Worm (Caenorhabditis elegans): ENCODE results near the gene AH9.3.
A peak's percentile ranks its signal among the peaks of the same experiment; 100 is the strongest.

Gene AH9.3

ce11 chrX:2266366-2266765, 5.5 kb upstream of the AH9.3 start:
- TF ChIP-seq lin-40 (tag; optimal IDR thresholded peaks at IDR 0.05) = no peak
- TF ChIP-seq dpl-1 (GFP tag; optimal IDR thresholded peaks at IDR 0.05) = no peak
- no peak for TF ChIP-seq F22D6.2 (tag; optimal IDR thresholded peaks at IDR 0.05)
- TF ChIP-seq tbx-9 (tag; optimal IDR thresholded peaks at IDR 0.05; ENCODE audit: borderline replicate concordance) = no peak
- no peak for TF ChIP-seq nhr-90 (tag; optimal IDR thresholded peaks at IDR 0.05)
- TF ChIP-seq let-526 (GFP tag; IDR thresholded peaks at IDR 0.05) = no peak
- TF ChIP-seq F52B5.7 (tag; optimal IDR thresholded peaks at IDR 0.05) = no peak
- TF ChIP-seq hsf-1 (GFP tag; IDR thresholded peaks at IDR 0.05) = no peak

ce11 chrX:2265069-2265468, 4.2 kb upstream of the AH9.3 start:
- TF ChIP-seq D2030.7 (GFP tag; IDR thresholded peaks at IDR 0.05) (no peak), ceh-27 (GFP tag; optimal IDR thresholded peaks at IDR 0.05) (peak; percentile 87)

DNA sequence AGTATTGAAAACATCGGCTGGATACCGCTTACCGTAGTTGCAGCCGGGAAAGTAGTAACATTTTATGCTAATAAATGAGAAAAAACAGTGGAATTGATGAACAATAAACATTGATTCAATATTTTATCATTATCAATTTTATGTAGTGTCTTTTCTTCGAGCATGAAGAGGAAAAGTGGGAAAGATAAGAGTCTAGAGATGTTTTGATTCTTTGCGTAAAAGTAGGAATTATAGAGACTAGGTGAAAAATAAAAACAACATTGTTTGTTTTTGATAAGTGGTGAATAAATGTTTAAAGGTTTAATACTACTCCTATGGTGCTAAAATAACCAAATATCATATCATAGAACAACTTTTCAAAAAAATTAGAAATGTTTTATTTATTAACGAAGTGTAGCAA, 1.5 kb upstream of the AH9.3 start:
- TF ChIP-seq unc-62 (GFP tag; optimal IDR thresholded peaks at IDR 0.05) = no peak
- TF ChIP-seq nhr-80 (tag; optimal IDR thresholded peaks at IDR 0.05) = no peak
- no peak for TF ChIP-seq Y56A3A.18 (GFP tag; IDR thresholded peaks at IDR 0.05)
- no peak for TF ChIP-seq madf-6 (GFP tag; IDR thresholded peaks at IDR 0.05)

DNA sequence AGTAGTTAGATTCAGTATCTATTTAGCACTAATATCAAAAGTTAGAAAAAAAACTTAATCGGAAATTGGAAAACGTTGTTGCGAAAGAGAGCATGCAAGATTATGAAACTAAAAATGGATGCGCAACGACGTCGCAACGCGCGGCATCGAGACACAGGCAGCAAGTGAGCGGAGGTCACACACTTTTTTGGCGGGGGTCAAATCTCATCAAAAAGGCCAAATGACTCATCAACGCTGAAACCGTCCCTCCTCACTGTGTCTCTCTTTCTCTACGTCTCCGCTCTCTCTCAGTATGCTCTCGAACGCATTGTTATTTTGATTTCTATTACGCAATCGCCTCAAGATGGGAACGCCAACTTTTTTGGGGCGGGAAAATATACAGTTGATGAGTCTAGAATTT, 2.5 kb downstream of the AH9.3 start:
- peak; percentile 11 for TF ChIP-seq nhr-80 (tag; optimal IDR thresholded peaks at IDR 0.05)
- TF ChIP-seq cebp-1 (GFP tag; IDR thresholded peaks at IDR 0.05) = peak; percentile 60; the same call in 1 of the 2 replicates
- TF ChIP-seq cebp-1 (tag; optimal IDR thresholded peaks at IDR 0.05) = peak; percentile 96
- TF ChIP-seq efl-1 (GFP tag; optimal IDR thresholded peaks at IDR 0.05) = peak; percentile 57
- TF ChIP-seq ztf-26 (tag; optimal IDR thresholded peaks at IDR 0.05) = no peak

- no peak for TF ChIP-seq nhr-179 (tag; optimal IDR thresholded peaks at IDR 0.05)
- no peak for TF ChIP-seq F49E8.2 (tag; optimal IDR thresholded peaks at IDR 0.05; ENCODE audit: insufficient read depth)
- TF ChIP-seq tbp1 (GFP tag; optimal IDR thresholded peaks at IDR 0.05) = no peak
- TF ChIP-seq attf-6 (GFP tag; IDR thresholded peaks at IDR 0.05) = no peak
- no peak for TF ChIP-seq xnd-1 (tag; optimal IDR thresholded peaks at IDR 0.05)
- TF ChIP-seq Y79H2A.3 (GFP tag; conservative IDR thresholded peaks at IDR 0.05) = no peak
- no peak for TF ChIP-seq ceh-27 (GFP tag; optimal IDR thresholded peaks at IDR 0.05)
- no peak for TF ChIP-seq mcd-1 (GFP tag; IDR thresholded peaks at IDR 0.05)
- TF ChIP-seq ceh-58 (GFP tag; IDR thresholded peaks at IDR 0.05) = no peak
Observed at ce11 chrX:2258001-2258400, 2.9 kb downstream of the AH9.3 start, which contains the start of gene crn-4. Gene crn-4 (minus strand): TSS chrX:2258101.

DNA sequence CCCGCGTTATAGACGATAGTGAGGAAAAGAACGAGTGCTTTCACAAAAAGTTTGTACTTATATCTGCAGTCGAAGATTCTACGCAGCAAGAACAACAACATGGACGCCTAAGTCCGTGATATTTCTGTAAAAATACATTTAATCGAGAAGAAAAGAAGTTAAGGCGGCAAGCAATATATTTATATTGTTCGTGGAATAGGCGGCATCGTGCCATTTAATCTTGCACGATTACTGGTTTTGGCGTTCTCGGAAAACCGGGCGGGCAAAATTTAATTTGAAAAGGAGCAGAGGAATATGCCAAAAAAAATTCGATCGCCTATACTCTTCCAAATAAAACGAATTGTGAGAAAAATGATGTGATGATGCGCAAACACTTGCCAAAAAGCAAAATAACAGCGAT, 14.0 kb downstream of the AH9.3 start, which contains the start of gene AH9.1:
AH9.1 (minus strand) TSS at position 101 of the 400 bp plus-strand sequence.
- no peak for TF ChIP-seq die-1 (tag; optimal IDR thresholded peaks at IDR 0.05)
- no peak for TF ChIP-seq zim-3 (tag; optimal IDR thresholded peaks at IDR 0.05)
- no peak for TF ChIP-seq nhr-80 (tag; optimal IDR thresholded peaks at IDR 0.05)
- no peak for TF ChIP-seq dpl-1 (GFP tag; optimal IDR thresholded peaks at IDR 0.05)
- no peak for TF ChIP-seq bed-1 (GFP tag; IDR thresholded peaks at IDR 0.05)
- TF ChIP-seq attf-5 (GFP tag; optimal IDR thresholded peaks at IDR 0.05) = no peak
- TF ChIP-seq let-607 (tag; optimal IDR thresholded peaks at IDR 0.05) = no peak
- TF ChIP-seq efl-1 (GFP tag; optimal IDR thresholded peaks at IDR 0.05) = no peak
- TF ChIP-seq F57C9.4 (tag; optimal IDR thresholded peaks at IDR 0.05) = no peak
- no peak for TF ChIP-seq madf-8 (GFP tag; conservative IDR thresholded peaks at IDR 0.05)
- TF ChIP-seq F57A8.1 (GFP tag; optimal IDR thresholded peaks at IDR 0.05) = no peak

Data from whole organism, young adult.